Worm (Caenorhabditis elegans) whole organism, mixed stage, embryonic: ENCODE data around the gene srt-5.

Experiments used
- bed-3 ChIP-seq: fragments of 200-800 bp; sonication (Bioruptor generic); optimal IDR thresholded peaks from 3 replicates; lab custom pipeline; 2018; ENCODE audit warnings: mild to moderate bottlenecking, missing genetic modification characterization, moderate library complexity, missing compliant biosample characterization
- blmp-1 ChIP-seq: fragments of 150-350 bp; optimal IDR thresholded peaks from 2 replicates; lab custom pipeline; 2014; ENCODE audit warnings: missing biosample characterization, missing genetic modification characterization
- ceh-39 ChIP-seq: fragments of 150-350 bp; optimal IDR thresholded peaks from 2 replicates; lab custom pipeline; 2014; ENCODE audit warnings: missing biosample characterization, missing genetic modification characterization
- ceh-43 ChIP-seq: fragments of 200-800 bp; sonication (Bioruptor generic); optimal IDR thresholded peaks from 2 replicates; lab custom pipeline; 2018; ENCODE audit warnings: mild to moderate bottlenecking, missing genetic modification characterization, moderate library complexity, missing compliant biosample characterization
- ceh-83 ChIP-seq: fragments of 200-800 bp; sonication (Bioruptor generic); optimal IDR thresholded peaks from 2 replicates; lab custom pipeline; 2018; ENCODE audit warnings: mild to moderate bottlenecking, missing genetic modification characterization, missing compliant biosample characterization
- ces-1 ChIP-seq: fragments of 150-350 bp; optimal IDR thresholded peaks from 2 replicates; lab custom pipeline; 2014; ENCODE audit warnings: missing biosample characterization, missing genetic modification reagents, missing genetic modification characterization
- cnd-1 ChIP-seq: fragments of 200-800 bp; sonication (Bioruptor generic); optimal IDR thresholded peaks from 2 replicates; lab custom pipeline; 2018; ENCODE audit warnings: mild to moderate bottlenecking, missing genetic modification characterization, missing compliant biosample characterization
- drap-1 ChIP-seq: fragments of 200-800 bp; sonication (Bioruptor generic); optimal IDR thresholded peaks from 3 replicates; lab custom pipeline; 2018; ENCODE audit warnings: mild to moderate bottlenecking, missing genetic modification characterization, missing compliant biosample characterization
- elt-1 ChIP-seq: sonication (generic microtip); optimal IDR thresholded peaks from 2 replicates; lab custom pipeline; 2017; ENCODE audit warnings: missing genetic modification characterization, mild to moderate bottlenecking, missing compliant biosample characterization, antibody characterized with exemption, moderate library complexity, borderline replicate concordance; ENCODE audit not compliant: insufficient read depth
- elt-3 ChIP-seq: fragments of 150-350 bp; optimal IDR thresholded peaks from 2 replicates; lab custom pipeline; 2014; ENCODE audit warnings: missing biosample characterization, missing genetic modification characterization
- flh-1 ChIP-seq: fragments of 200-800 bp; sonication (Bioruptor generic); optimal IDR thresholded peaks from 2 replicates; lab custom pipeline; 2018; ENCODE audit warnings: mild to moderate bottlenecking, missing genetic modification characterization, moderate library complexity, missing compliant biosample characterization
- ham-2 ChIP-seq: fragments of 200-800 bp; sonication (Bioruptor generic); optimal IDR thresholded peaks from 2 replicates; lab custom pipeline; 2018; ENCODE audit warnings: mild to moderate bottlenecking, missing genetic modification characterization, missing compliant biosample characterization
- hlh-1 ChIP-seq: fragments of 150-350 bp; optimal IDR thresholded peaks from 2 replicates; lab custom pipeline; 2014; ENCODE audit warnings: missing biosample characterization, missing genetic modification reagents, missing genetic modification characterization
- lin-13 ChIP-seq: fragments of 150-350 bp; optimal IDR thresholded peaks from 2 replicates; lab custom pipeline; 2014; ENCODE audit warnings: missing biosample characterization, missing genetic modification characterization
- lin-32 ChIP-seq: fragments of 200-800 bp; sonication (Bioruptor generic); optimal IDR thresholded peaks from 2 replicates; lab custom pipeline; 2018; ENCODE audit warnings: mild to moderate bottlenecking, missing genetic modification characterization, missing compliant biosample characterization
- lsy-2 ChIP-seq: fragments of 150-350 bp; optimal IDR thresholded peaks from 2 replicates; lab custom pipeline; 2014; ENCODE audit warnings: missing biosample characterization, missing genetic modification characterization
- mab-5 ChIP-seq: fragments of 150-350 bp; optimal IDR thresholded peaks from 2 replicates; lab custom pipeline; 2014; ENCODE audit warnings: missing biosample characterization, missing genetic modification characterization
- mep-1 ChIP-seq: fragments of 150-350 bp; optimal IDR thresholded peaks from 2 replicates; lab custom pipeline; 2017; ENCODE audit warnings: missing biosample characterization, missing genetic modification reagents, missing genetic modification characterization, inconsistent platforms
- mls-2 ChIP-seq: sonication (generic microtip); optimal IDR thresholded peaks from 2 replicates; lab custom pipeline; 2016; ENCODE audit warnings: mild to moderate bottlenecking, missing genetic modification characterization, moderate library complexity, missing compliant biosample characterization
- nhr-12 ChIP-seq: fragments of 150-350 bp; optimal IDR thresholded peaks from 2 replicates; lab custom pipeline; 2014; ENCODE audit warnings: missing biosample characterization, missing genetic modification characterization
- nhr-2 ChIP-seq: fragments of 150-350 bp; optimal IDR thresholded peaks from 2 replicates; lab custom pipeline; 2014; ENCODE audit warnings: missing biosample characterization, missing genetic modification characterization
- nhr-237 ChIP-seq: fragments of 150-350 bp; optimal IDR thresholded peaks from 2 replicates; lab custom pipeline; 2014; ENCODE audit warnings: missing biosample characterization, missing genetic modification characterization
- nhr-28 ChIP-seq: fragments of 150-350 bp; optimal IDR thresholded peaks from 2 replicates; lab custom pipeline; 2014; ENCODE audit warnings: missing biosample characterization, missing genetic modification characterization
- nhr-76 ChIP-seq: sonication (generic microtip); optimal IDR thresholded peaks from 2 replicates; lab custom pipeline; 2017; ENCODE audit warnings: missing biosample characterization, missing genetic modification characterization
- pha-4 ChIP-seq: fragments of 150-350 bp; optimal IDR thresholded peaks from 2 replicates; lab custom pipeline; 2018; ENCODE audit warnings: missing biosample characterization, missing genetic modification reagents, missing genetic modification characterization
- sem-2 ChIP-seq: fragments of 200-800 bp; sonication (Bioruptor generic); optimal IDR thresholded peaks from 2 replicates; lab custom pipeline; 2018; ENCODE audit warnings: mild to moderate bottlenecking, missing genetic modification characterization, missing compliant biosample characterization
- sptf-1 ChIP-seq: sonication (generic microtip); optimal IDR thresholded peaks from 2 replicates; lab custom pipeline; 2017; ENCODE audit warnings: mild to moderate bottlenecking, missing genetic modification characterization, moderate library complexity, missing compliant biosample characterization
- tbx-8 ChIP-seq: fragments of 200-800 bp; sonication (Bioruptor generic); optimal IDR thresholded peaks from 2 replicates; lab custom pipeline; 2018; ENCODE audit warnings: mild to moderate bottlenecking, missing genetic modification characterization, moderate library complexity, missing compliant biosample characterization
- unc-120 ChIP-seq: sonication (generic microtip); optimal IDR thresholded peaks from 2 replicates; lab custom pipeline; 2017; ENCODE audit warnings: missing genetic modification characterization, missing compliant biosample characterization; ENCODE audit not compliant: poor library complexity, severe bottlenecking
- unc-39 ChIP-seq: fragments of 150-350 bp; optimal IDR thresholded peaks from 2 replicates; lab custom pipeline; 2014; ENCODE audit warnings: missing biosample characterization, missing genetic modification characterization
- ztf-11 ChIP-seq: fragments of 150-350 bp; optimal IDR thresholded peaks from 2 replicates; lab custom pipeline; 2014; ENCODE audit warnings: missing biosample characterization, missing genetic modification characterization

srt-5 gene

DNA sequence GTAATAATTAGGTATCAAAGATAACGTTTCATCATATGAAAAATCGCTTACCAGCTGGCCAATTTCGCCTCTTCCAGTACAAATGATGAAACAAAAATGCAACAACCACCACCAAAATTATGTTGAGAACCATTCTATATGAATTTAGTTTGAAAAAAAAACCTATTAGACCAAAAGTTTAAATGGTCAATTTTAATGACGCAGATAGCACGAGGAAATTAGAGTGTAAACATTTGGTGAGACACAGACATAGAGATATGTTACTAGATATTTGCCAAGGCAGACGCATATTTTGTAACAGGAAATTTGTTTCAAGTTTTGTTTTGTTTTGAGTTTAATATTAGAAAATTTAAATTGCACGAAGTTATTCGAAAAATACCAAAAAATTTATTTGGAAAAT, 13.7 kb upstream of the srt-5 start, which contains the start of gene cyp-33C9:
cyp-33C9 (minus strand) TSS at position 211 of the 400 bp plus-strand sequence.
- TF ChIP-seq lin-32 (GFP tag; lab: Kevin White, UChicago) (no peak), unc-39 (tag; lab: Kevin White, UChicago) (no peak), blmp-1 (tag; lab: Kevin White, UChicago) (no peak), unc-120 (tag; lab: Kevin White, UChicago) (no peak), sptf-1 (tag; lab: Kevin White, UChicago) (no peak), ceh-83 (GFP tag; lab: Kevin White, UChicago) (no peak), nhr-76 (tag; lab: Kevin White, UChicago) (no peak), bed-3 (GFP tag; lab: Kevin White, UChicago) (no peak), ham-2 (GFP tag; lab: Kevin White, UChicago) (no peak), ces-1 (GFP tag; lab: Kevin White, UChicago) (no peak), flh-1 (GFP tag; lab: Kevin White, UChicago) (no peak), nhr-2 (tag; lab: Kevin White, UChicago) (no peak), elt-3 (tag; lab: Kevin White, UChicago) (no peak), ceh-39 (no peak), tbx-8 (GFP tag; lab: Kevin White, UChicago) (no peak), lin-13 (tag; lab: Kevin White, UChicago) (no peak), nhr-237 (tag; lab: Kevin White, UChicago) (no peak), nhr-28 (tag; lab: Kevin White, UChicago) (no peak)

ce11 chrV:3088768-3089167, 8.1 kb upstream of the srt-5 start, which contains the start of gene acs-21:
acs-21 (plus strand) TSS chrV:3089068.
- TF ChIP-seq lin-32 (GFP tag; lab: Kevin White, UChicago) (no peak), sem-2 (GFP tag; lab: Kevin White, UChicago) (no peak), drap-1 (GFP tag; lab: Kevin White, UChicago) (no peak), elt-1 (tag; lab: Kevin White, UChicago) (no peak), nhr-76 (tag; lab: Kevin White, UChicago) (no peak), ceh-83 (GFP tag; lab: Kevin White, UChicago) (no peak), unc-120 (tag; lab: Kevin White, UChicago) (no peak), mab-5 (no peak)

- no peak for TF ChIP-seq unc-39 (tag; lab: Kevin White, UChicago)
- TF ChIP-seq lin-32 (GFP tag; lab: Kevin White, UChicago), result no peak
- TF ChIP-seq nhr-28 (tag; lab: Kevin White, UChicago), result no peak
- no peak for TF ChIP-seq nhr-2 (tag; lab: Kevin White, UChicago)
- TF ChIP-seq ces-1 (GFP tag; lab: Kevin White, UChicago), result no peak
- TF ChIP-seq ztf-11 (tag; lab: Kevin White, UChicago), result no peak
- TF ChIP-seq nhr-76 (tag; lab: Kevin White, UChicago), result no peak
- TF ChIP-seq cnd-1 (tag; lab: Kevin White, UChicago), result no peak
- no peak for TF ChIP-seq mls-2 (tag; lab: Kevin White, UChicago)
- no peak for TF ChIP-seq sptf-1 (tag; lab: Kevin White, UChicago)
- no peak for TF ChIP-seq bed-3 (GFP tag; lab: Kevin White, UChicago)
- no peak for TF ChIP-seq sem-2 (GFP tag; lab: Kevin White, UChicago)
- TF ChIP-seq ham-2 (GFP tag; lab: Kevin White, UChicago), result no peak
- no peak for TF ChIP-seq flh-1 (GFP tag; lab: Kevin White, UChicago)
- TF ChIP-seq mab-5, result no peak
- TF ChIP-seq pha-4 (tag; lab: Kevin White, UChicago), result no peak
- no peak for TF ChIP-seq unc-120 (tag; lab: Kevin White, UChicago)
- no peak for TF ChIP-seq mep-1 (tag; lab: Kevin White, UChicago)
Observed at ce11 chrV:3086260-3086659, 5.6 kb upstream of the srt-5 start, which contains the start of gene srt-8. srt-8 (plus strand) TSS chrV:3086560.

- TF ChIP-seq cnd-1 (tag; lab: Kevin White, UChicago), result no peak
- no peak for TF ChIP-seq ces-1 (GFP tag; lab: Kevin White, UChicago)
- no peak for TF ChIP-seq elt-3 (tag; lab: Kevin White, UChicago)
- TF ChIP-seq flh-1 (GFP tag; lab: Kevin White, UChicago), result no peak
- no peak for TF ChIP-seq hlh-1
- TF ChIP-seq ceh-83 (GFP tag; lab: Kevin White, UChicago), result no peak
- TF ChIP-seq ztf-11 (tag; lab: Kevin White, UChicago), result no peak
- TF ChIP-seq sem-2 (GFP tag; lab: Kevin White, UChicago), result no peak
Observed at ce11 chrV:3081471-3081870, 779 bp upstream of the srt-5 start, which contains the start of gene srt-7. srt-7 (plus strand) TSS chrV:3081771.

DNA sequence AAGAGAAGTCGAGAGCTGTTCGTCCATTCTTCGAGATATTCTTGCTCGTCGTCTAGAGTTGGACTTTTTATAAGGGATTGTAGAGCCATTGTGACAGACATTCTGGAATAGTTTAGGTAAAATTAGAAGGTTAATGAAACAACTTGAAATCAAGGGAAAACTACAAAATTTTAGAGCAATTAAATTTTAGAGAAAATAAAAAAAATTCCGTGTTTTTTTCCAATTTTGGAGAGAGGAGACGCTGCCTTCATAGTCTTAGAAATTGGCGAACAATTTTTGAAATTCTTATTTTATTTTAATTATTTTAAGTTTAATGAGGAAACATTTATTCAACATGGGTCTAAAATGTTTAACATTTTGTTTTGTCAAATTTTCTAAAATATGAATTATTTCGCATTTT, 9.1 kb downstream of the srt-5 start, which contains the start of gene C50H11.13:
C50H11.13 (minus strand) TSS at position 101 of the 400 bp plus-strand sequence.
- TF ChIP-seq sptf-1 (tag; lab: Kevin White, UChicago), result no peak
- TF ChIP-seq unc-120 (tag; lab: Kevin White, UChicago), result no peak
- no peak for TF ChIP-seq hlh-1
- TF ChIP-seq nhr-12, result no peak
- TF ChIP-seq ceh-43, result no peak
- TF ChIP-seq nhr-76 (tag; lab: Kevin White, UChicago), result no peak
- no peak for TF ChIP-seq ceh-83 (GFP tag; lab: Kevin White, UChicago)
- no peak for TF ChIP-seq nhr-28 (tag; lab: Kevin White, UChicago)
- TF ChIP-seq flh-1 (GFP tag; lab: Kevin White, UChicago), result no peak
- TF ChIP-seq drap-1 (GFP tag; lab: Kevin White, UChicago), result no peak
- TF ChIP-seq lsy-2, result no peak
